Fruit fly (Drosophila melanogaster) whole organism, embryonic: Measurements from ENCODE around the gene CG31089.
A peak's percentile ranks its signal among the peaks of the same experiment; 100 is the strongest.

ENCODE experiments used
- Atf6 ChIP-seq: fragments of 200-800 bp; sonication (Bioruptor generic); IDR thresholded peaks from 2 replicates; pipeline ENCODE4 v1.3.6; 2022; ENCODE audit warnings: missing biosample characterization, missing genetic modification characterization
- B-H1 ChIP-seq: fragments of 200-800 bp; sonication (Bioruptor generic); IDR thresholded peaks from 3 replicates; pipeline ENCODE4 v1.3.6; 2022; ENCODE audit warnings: missing biosample characterization, missing genetic modification characterization
- CG11723 ChIP-seq: fragments of 200-800 bp; sonication (Bioruptor generic); optimal IDR thresholded peaks from 2 replicates; lab custom pipeline; 2017; ENCODE audit warnings: missing biosample characterization, mild to moderate bottlenecking, missing genetic modification characterization
- CG13123 ChIP-seq: fragments of 200-800 bp; sonication (Bioruptor generic); optimal IDR thresholded peaks from 2 replicates; lab custom pipeline; 2016; ENCODE audit warnings: missing biosample characterization, missing genetic modification characterization
- CG13424 ChIP-seq: fragments of 200-800 bp; sonication (Bioruptor generic); optimal IDR thresholded peaks from 2 replicates; lab custom pipeline; 2019; ENCODE audit warnings: missing biosample characterization, mild to moderate bottlenecking, missing genetic modification characterization, moderate library complexity
- CG15011 ChIP-seq: fragments of 200-800 bp; sonication (Bioruptor generic); optimal IDR thresholded peaks from 3 replicates; lab custom pipeline; 2018; ENCODE audit warnings: missing biosample characterization, mild to moderate bottlenecking, missing genetic modification characterization
- CG15514 ChIP-seq: fragments of 200-800 bp; sonication (Bioruptor generic); optimal IDR thresholded peaks from 3 replicates; lab custom pipeline; 2017; ENCODE audit warnings: missing biosample characterization, missing genetic modification characterization, mild to moderate bottlenecking, moderate library complexity, missing genetic modification reagents
- CG17328 ChIP-seq: fragments of 200-800 bp; sonication (Bioruptor generic); IDR thresholded peaks from 2 replicates; pipeline ENCODE4 v1.3.6; 2022; ENCODE audit warnings: missing biosample characterization, missing genetic modification characterization
- CG18476 ChIP-seq: fragments of 200-800 bp; sonication (Bioruptor generic); optimal IDR thresholded peaks from 2 replicates; lab custom pipeline; 2016; ENCODE audit warnings: missing biosample characterization, mild to moderate bottlenecking, missing genetic modification characterization
- CG18599 ChIP-seq: fragments of 200-800 bp; sonication (Bioruptor generic); optimal IDR thresholded peaks from 3 replicates; lab custom pipeline; 2017; ENCODE audit warnings: missing biosample characterization, missing genetic modification characterization, mild to moderate bottlenecking, moderate library complexity, missing genetic modification reagents
- CG34422 ChIP-seq: fragments of 200-800 bp; sonication (Bioruptor generic); IDR thresholded peaks from 3 replicates; pipeline ENCODE4 v1.3.6; 2022; ENCODE audit warnings: missing biosample characterization, missing genetic modification characterization
- CG4617 ChIP-seq: fragments of 200-800 bp; sonication (Bioruptor generic); optimal IDR thresholded peaks from 3 replicates; lab custom pipeline; 2016; ENCODE audit warnings: missing biosample characterization, missing genetic modification characterization, borderline replicate concordance
- CG5245 ChIP-seq: fragments of 200-800 bp; sonication (Bioruptor generic); optimal IDR thresholded peaks from 3 replicates; lab custom pipeline; 2016; ENCODE audit warnings: missing biosample characterization, missing genetic modification characterization
- CG5953 ChIP-seq: fragments of 200-800 bp; sonication (Bioruptor generic); IDR thresholded peaks from 2 replicates; pipeline ENCODE4 v1.3.6; 2022; ENCODE audit warnings: missing biosample characterization, missing genetic modification characterization
- CG6272 ChIP-seq: fragments of 200-800 bp; sonication (Bioruptor generic); IDR thresholded peaks from 2 replicates; pipeline ENCODE4 v1.3.6; 2022; ENCODE audit warnings: missing biosample characterization, missing genetic modification characterization
- CG6654 ChIP-seq: fragments of 200-800 bp; sonication (Bioruptor generic); optimal IDR thresholded peaks from 2 replicates; lab custom pipeline; 2017; ENCODE audit warnings: missing biosample characterization, mild to moderate bottlenecking, missing genetic modification characterization
- CG7357 ChIP-seq: fragments of 200-800 bp; sonication (Bioruptor generic); IDR thresholded peaks from 3 replicates; pipeline ENCODE4 v1.3.6; 2022; ENCODE audit warnings: missing biosample characterization, missing genetic modification characterization
- CG8290 ChIP-seq, 3 experiments: fragments of 200-800 bp; sonication (Bioruptor generic); optimal IDR thresholded peaks; 2 replicates each; lab custom pipeline; 2016 to 2019; ENCODE audit warnings: missing biosample characterization in 3 of 3, missing genetic modification characterization in 3 of 3, mild to moderate bottlenecking in 2 of 3, moderate library complexity in 1 of 3
- Dip2 ChIP-seq: fragments of 200-800 bp; sonication (Bioruptor generic); IDR thresholded peaks from 2 replicates; pipeline ENCODE4 v1.3.6; 2022; ENCODE audit warnings: missing biosample characterization, missing genetic modification characterization
- Dref ChIP-seq: fragments of 200-800 bp; sonication (Bioruptor generic); IDR thresholded peaks from 2 replicates; pipeline ENCODE4 v1.3.6; 2022; ENCODE audit warnings: missing biosample characterization, missing genetic modification characterization
- E2f2 ChIP-seq: fragments of 200-800 bp; sonication (Bioruptor generic); IDR thresholded peaks from 2 replicates; pipeline ENCODE4 v1.3.6; 2022; ENCODE audit warnings: missing biosample characterization, missing genetic modification characterization
- ERR ChIP-seq: fragments of 200-800 bp; sonication (Bioruptor generic); optimal IDR thresholded peaks from 2 replicates; lab custom pipeline; 2016; ENCODE audit warnings: missing biosample characterization, missing genetic modification characterization
- MBD-R2 ChIP-seq: fragments of 200-800 bp; sonication (Bioruptor generic); IDR thresholded peaks from 2 replicates; pipeline ENCODE4 v1.3.6; 2022; ENCODE audit warnings: missing biosample characterization, missing genetic modification characterization
- NfI ChIP-seq: fragments of 200-800 bp; sonication (Bioruptor generic); optimal IDR thresholded peaks from 3 replicates; lab custom pipeline; 2018; ENCODE audit warnings: missing biosample characterization, mild to moderate bottlenecking, missing genetic modification characterization, moderate library complexity
- Oli ChIP-seq: fragments of 200-800 bp; sonication (Bioruptor generic); optimal IDR thresholded peaks from 2 replicates; lab custom pipeline; 2018; ENCODE audit warnings: missing biosample characterization, mild to moderate bottlenecking, missing genetic modification characterization, moderate library complexity
- PHDP ChIP-seq: fragments of 200-800 bp; sonication (Bioruptor generic); optimal IDR thresholded peaks from 3 replicates; lab custom pipeline; 2018; ENCODE audit warnings: missing biosample characterization, mild to moderate bottlenecking, missing genetic modification characterization, moderate library complexity
- Taf1 ChIP-seq: fragments of 200-800 bp; sonication (Bioruptor generic); IDR thresholded peaks from 2 replicates; pipeline ENCODE4 v1.3.6; 2022; ENCODE audit warnings: missing biosample characterization, missing genetic modification characterization
- Trl ChIP-seq, 3 experiments: fragments of >200 bp in 2 of 3; fragments of 200-800 bp in 1 of 3; sonication (Bioruptor generic) in 1 of 3; optimal IDR thresholded peaks; 2 replicates in 1 of 3; 3 replicates in 2 of 3; lab custom pipeline; 2016 to 2017; ENCODE audit warnings: missing biosample characterization in 1 of 3, missing genetic modification characterization in 1 of 3
- YL-1 ChIP-seq: fragments of 200-800 bp; sonication (Bioruptor generic); optimal IDR thresholded peaks from 3 replicates; lab custom pipeline; 2017; ENCODE audit warnings: missing biosample characterization, mild to moderate bottlenecking, missing genetic modification characterization
- az2 ChIP-seq: fragments of 200-800 bp; sonication (Bioruptor generic); optimal IDR thresholded peaks from 3 replicates; lab custom pipeline; 2016; ENCODE audit warnings: missing biosample characterization, missing genetic modification characterization
- cato ChIP-seq: fragments of 200-800 bp; sonication (Bioruptor generic); optimal IDR thresholded peaks from 2 replicates; lab custom pipeline; 2016; ENCODE audit warnings: missing biosample characterization, missing genetic modification characterization, borderline replicate concordance
- cg ChIP-seq: fragments of 200-800 bp; sonication (Bioruptor generic); optimal IDR thresholded peaks from 3 replicates; lab custom pipeline; 2019; ENCODE audit warnings: missing biosample characterization, mild to moderate bottlenecking, missing genetic modification characterization, moderate library complexity
- chn ChIP-seq: fragments of 200-800 bp; sonication (Bioruptor generic); optimal IDR thresholded peaks from 2 replicates; lab custom pipeline; 2016; ENCODE audit warnings: missing biosample characterization, missing genetic modification characterization
- ems ChIP-seq: fragments of 200-800 bp; sonication (Bioruptor generic); optimal IDR thresholded peaks from 3 replicates; lab custom pipeline; 2016; ENCODE audit warnings: missing biosample characterization, missing genetic modification characterization
- esg ChIP-seq: fragments of 200-800 bp; sonication (Bioruptor generic); conservative IDR thresholded peaks from 2 replicates; pipeline ENCODE4 v1.3.6; 2022; ENCODE audit warnings: missing biosample characterization, missing genetic modification characterization
- exex ChIP-seq: fragments of 200-800 bp; sonication (Bioruptor generic); optimal IDR thresholded peaks from 4 replicates; lab custom pipeline; 2018; ENCODE audit warnings: missing biosample characterization, mild to moderate bottlenecking, missing genetic modification characterization, moderate library complexity
- gce ChIP-seq: fragments of 200-800 bp; sonication (Bioruptor generic); IDR thresholded peaks from 3 replicates; pipeline ENCODE4 v1.3.6; 2022; ENCODE audit warnings: missing biosample characterization, missing genetic modification characterization
- gem ChIP-seq: fragments of 200-800 bp; sonication (Bioruptor generic); optimal IDR thresholded peaks from 2 replicates; lab custom pipeline; 2019; ENCODE audit warnings: missing biosample characterization, mild to moderate bottlenecking, missing genetic modification characterization, moderate library complexity
- ham ChIP-seq: fragments of 200-800 bp; sonication (Bioruptor generic); IDR thresholded peaks from 2 replicates; pipeline ENCODE4 v1.3.6; 2022; ENCODE audit warnings: missing biosample characterization, missing genetic modification characterization
- hbn ChIP-seq: fragments of 200-800 bp; sonication (Bioruptor generic); IDR thresholded peaks from 2 replicates; pipeline ENCODE4 v1.3.6; 2022; ENCODE audit warnings: missing biosample characterization, missing genetic modification characterization; ENCODE audit not compliant: partially characterized antibody
- otp ChIP-seq: fragments of 200-800 bp; sonication (Bioruptor generic); IDR thresholded peaks from 3 replicates; pipeline ENCODE4, ENCODE4 v1.3.6; 2022; ENCODE audit warnings: missing biosample characterization, missing genetic modification characterization
- pb ChIP-seq: fragments of 200-800 bp; sonication (Bioruptor generic); optimal IDR thresholded peaks from 3 replicates; lab custom pipeline; 2016; ENCODE audit warnings: missing biosample characterization, missing genetic modification characterization
- pita ChIP-seq: fragments of 200-800 bp; sonication (Bioruptor generic); optimal IDR thresholded peaks from 2 replicates; lab custom pipeline; 2017; ENCODE audit warnings: missing biosample characterization, mild to moderate bottlenecking, missing genetic modification characterization
- sc ChIP-seq, 3 experiments: fragments of >200 bp in 2 of 3; fragments of 200-800 bp in 1 of 3; sonication (Bioruptor generic) in 1 of 3; optimal IDR thresholded peaks; 2 replicates in 2 of 3; 3 replicates in 1 of 3; lab custom pipeline; 2017; ENCODE audit warnings: mild to moderate bottlenecking in 1 of 3, missing biosample characterization in 1 of 3, missing genetic modification characterization in 1 of 3, missing genetic modification reagents in 1 of 3
- tgo ChIP-seq: fragments of 200-800 bp; sonication (Bioruptor generic); IDR thresholded peaks from 3 replicates; pipeline ENCODE4 v1.3.6; 2022; ENCODE audit warnings: missing biosample characterization, missing genetic modification characterization
- toy ChIP-seq: fragments of 200-800 bp; sonication (Bioruptor generic); IDR thresholded peaks from 2 replicates; pipeline ENCODE4 v1.3.6; 2022; ENCODE audit warnings: missing biosample characterization, missing genetic modification characterization
- trem ChIP-seq: fragments of 200-800 bp; optimal IDR thresholded peaks from 3 replicates; lab custom pipeline; 2019; ENCODE audit warnings: missing biosample characterization, mild to moderate bottlenecking, missing genetic modification characterization, moderate library complexity
- tx ChIP-seq: fragments of 200-800 bp; sonication (Bioruptor generic); optimal IDR thresholded peaks from 2 replicates; lab custom pipeline; 2016; ENCODE audit warnings: missing biosample characterization, missing genetic modification characterization

Gene CG31089

DNA sequence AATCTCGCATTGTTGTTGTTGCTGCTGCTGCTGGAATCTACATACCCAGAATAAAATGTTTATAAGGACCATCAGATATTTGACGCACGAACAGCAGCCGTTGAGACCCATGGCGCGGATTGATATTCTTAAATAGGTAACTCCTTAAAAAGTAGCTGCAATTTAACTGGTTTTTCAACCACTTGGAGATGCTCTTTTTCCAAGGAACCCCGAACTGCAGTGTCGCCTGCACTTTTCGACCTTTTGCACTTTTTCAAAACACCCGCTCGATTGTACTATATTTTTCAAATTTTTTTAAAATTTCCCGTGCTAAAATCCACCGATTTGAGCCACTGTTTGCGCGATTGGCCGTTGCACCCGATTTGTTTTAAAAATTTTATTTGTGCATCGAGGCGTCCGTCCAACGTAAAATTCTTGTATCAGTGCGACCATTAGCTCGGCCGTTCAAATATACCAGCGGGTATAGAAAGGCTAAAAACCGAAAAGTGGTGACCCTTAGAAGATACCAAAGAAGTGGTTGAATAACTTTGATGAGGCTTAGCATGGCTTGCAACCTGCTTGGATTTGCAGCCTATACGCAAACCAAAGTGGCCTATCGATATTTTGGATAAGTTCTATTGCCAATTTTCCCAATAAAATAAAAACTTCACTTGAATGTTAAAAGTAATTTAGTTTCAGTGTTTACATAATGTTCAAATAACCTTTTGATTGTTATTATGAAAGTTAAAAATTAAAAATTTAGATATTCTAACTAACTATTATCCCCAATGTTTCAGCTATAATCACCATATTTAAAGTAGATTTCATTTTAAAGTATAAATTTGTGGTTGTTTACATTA lies 21.3 kb upstream of the CG31089 start, which contains the start of gene Tsp96F (continued):
- TF ChIP-seq CG8290 (GFP tag; optimal IDR thresholded peaks at IDR 0.05; lab: Kevin White, UChicago), result no peak
- TF ChIP-seq CG8290 (tag; optimal IDR thresholded peaks at IDR 0.05; lab: Kevin White, UChicago), result peak in 1 of 2 experiments; percentile 81
- peak; percentile 70 for TF ChIP-seq cg (GFP tag; lab: Kevin White, UChicago)
- no peak for TF ChIP-seq Oli
- TF ChIP-seq CG15011 (GFP tag; lab: Kevin White, UChicago), result no peak
- no peak for TF ChIP-seq gem
- peak; percentile 6 for TF ChIP-seq CG4617 (GFP tag; lab: Kevin White, UChicago)
- TF ChIP-seq CG15514 (GFP tag; lab: Kevin White, UChicago), result peak; percentile 71
- TF ChIP-seq NfI (GFP tag; lab: Kevin White, UChicago), result peak; percentile 3
- no peak for TF ChIP-seq toy (GFP tag; lab: Robert Waterston, UW)
- TF ChIP-seq CG5245 (GFP tag; lab: Kevin White, UChicago), result no peak
- no peak for TF ChIP-seq sc (optimal IDR thresholded peaks at IDR 0.05; lab: Kevin White, UChicago)
- no peak for TF ChIP-seq sc (GFP tag; optimal IDR thresholded peaks at IDR 0.05; lab: Kevin White, UChicago)
- TF ChIP-seq tgo, result no peak
- no peak for TF ChIP-seq gce
- TF ChIP-seq CG34422, result no peak; the same call in 2 of the 3 replicates
- TF ChIP-seq tx (GFP tag; lab: Kevin White, UChicago), result no peak
- no peak for TF ChIP-seq CG11723
- no peak for TF ChIP-seq CG6654 (GFP tag; lab: Kevin White, UChicago)
- no peak for TF ChIP-seq CG6272 (GFP tag; lab: Robert Waterston, UW)
- TF ChIP-seq B-H1 (GFP tag; lab: Robert Waterston, UW), result no peak
- peak; percentile 54 for TF ChIP-seq MBD-R2 (GFP tag; lab: Robert Waterston, UW)
- no peak for TF ChIP-seq Dip2 (GFP tag; lab: Robert Waterston, UW)
- TF ChIP-seq PHDP (tag; lab: Kevin White, UChicago), result no peak
- no peak for TF ChIP-seq ERR (GFP tag; lab: Kevin White, UChicago)
- TF ChIP-seq ems (GFP tag; lab: Kevin White, UChicago), result no peak
- no peak for TF ChIP-seq az2
- TF ChIP-seq Taf1 (GFP tag; lab: Robert Waterston, UW), result no peak
- TF ChIP-seq pita (GFP tag; lab: Kevin White, UChicago), result peak; percentile 89
- no peak for TF ChIP-seq CG17328 (GFP tag; lab: Robert Waterston, UW)
- peak; percentile 53 for TF ChIP-seq trem (tag; lab: Kevin White, UChicago)
- peak; percentile 30; the same call in 1 of the 2 replicates for TF ChIP-seq hbn (GFP tag; lab: Robert Waterston, UW)
- TF ChIP-seq ham (GFP tag; lab: Robert Waterston, UW), result no peak
- peak; percentile 80 for TF ChIP-seq Dref (GFP tag; lab: Robert Waterston, UW)
- TF ChIP-seq otp (GFP tag; lab: Robert Waterston, UW), result no peak
- no peak for TF ChIP-seq exex
- no peak for TF ChIP-seq YL-1 (GFP tag; lab: Kevin White, UChicago)
- TF ChIP-seq Trl (optimal IDR thresholded peaks at IDR 0.05; lab: Kevin White, UChicago), result no peak
- no peak for TF ChIP-seq Trl (GFP tag; optimal IDR thresholded peaks at IDR 0.05; lab: Kevin White, UChicago)
- TF ChIP-seq CG18476 (GFP tag; lab: Kevin White, UChicago), result no peak
- TF ChIP-seq cato (GFP tag; lab: Kevin White, UChicago), result no peak
- no peak for TF ChIP-seq chn (GFP tag; lab: Kevin White, UChicago)
- no peak for TF ChIP-seq CG13424
- TF ChIP-seq CG7357 (GFP tag; lab: Robert Waterston, UW), result no peak
- TF ChIP-seq CG18599 (GFP tag; lab: Kevin White, UChicago), result no peak
- TF ChIP-seq pb (GFP tag; lab: Kevin White, UChicago), result no peak
- TF ChIP-seq CG13123 (GFP tag; lab: Kevin White, UChicago), result no peak
- peak; percentile 41 for TF ChIP-seq E2f2 (GFP tag; lab: Robert Waterston, UW)
- TF ChIP-seq Atf6 (GFP tag; lab: Robert Waterston, UW), result no peak; the same call in 1 of the 2 replicates
- no peak for TF ChIP-seq esg (GFP tag; lab: Robert Waterston, UW)
- no peak for TF ChIP-seq CG5953 (GFP tag; lab: Robert Waterston, UW)
